Fruit fly (Drosophila melanogaster) whole organism, embryonic: ENCODE data around the gene CG12171.

Source experiments
- Blimp-1 ChIP-seq: fragments of 200-800 bp; sonication (Bioruptor generic); optimal IDR thresholded peaks from 3 replicates; lab custom pipeline; 2018; ENCODE audit warnings: missing biosample characterization, missing genetic modification characterization, mild to moderate bottlenecking, moderate library complexity, missing genetic modification reagents
- BtbVII ChIP-seq: fragments of 200-800 bp; sonication (Bioruptor generic); optimal IDR thresholded peaks from 3 replicates; lab custom pipeline; 2017; ENCODE audit warnings: missing biosample characterization, mild to moderate bottlenecking, missing genetic modification characterization
- CG10366 ChIP-seq: fragments of 200-800 bp; sonication (Bioruptor generic); IDR thresholded peaks from 2 replicates; pipeline ENCODE4 v1.3.6; 2022; ENCODE audit warnings: missing biosample characterization, missing genetic modification characterization
- CG11093 ChIP-seq: fragments of 200-800 bp; sonication (Bioruptor generic); IDR thresholded peaks from 3 replicates; pipeline ENCODE4 v1.3.6; 2022; ENCODE audit warnings: missing biosample characterization, missing genetic modification characterization
- CG11398 ChIP-seq: fragments of 200-800 bp; sonication (Bioruptor generic); optimal IDR thresholded peaks from 2 replicates; lab custom pipeline; 2016; ENCODE audit warnings: missing biosample characterization, missing genetic modification characterization
- CG11696 ChIP-seq: fragments of 200-800 bp; sonication (Bioruptor generic); IDR thresholded peaks from 2 replicates; pipeline ENCODE4 v1.3.6; 2022; ENCODE audit warnings: missing biosample characterization, missing genetic modification characterization
- CG12942 ChIP-seq: fragments of 200-800 bp; sonication (Bioruptor generic); optimal IDR thresholded peaks from 3 replicates; lab custom pipeline; 2016; ENCODE audit warnings: missing biosample characterization, missing genetic modification characterization
- CG17568 ChIP-seq: fragments of 200-800 bp; sonication (Bioruptor generic); optimal IDR thresholded peaks from 2 replicates; lab custom pipeline; 2018; ENCODE audit warnings: missing biosample characterization, mild to moderate bottlenecking, missing genetic modification characterization, moderate library complexity
- CG18764 ChIP-seq: fragments of 200-800 bp; sonication (Bioruptor generic); optimal IDR thresholded peaks from 3 replicates; lab custom pipeline; 2016; ENCODE audit warnings: missing biosample characterization, missing genetic modification characterization
- CG32767 ChIP-seq: fragments of 200-800 bp; sonication (Bioruptor generic); IDR thresholded peaks from 2 replicates; pipeline ENCODE4 v1.3.6; 2022; ENCODE audit warnings: missing biosample characterization, missing genetic modification characterization
- CG3407 ChIP-seq: fragments of 200-800 bp; sonication (Bioruptor generic); optimal IDR thresholded peaks from 2 replicates; lab custom pipeline; 2018; ENCODE audit warnings: missing biosample characterization, mild to moderate bottlenecking, missing genetic modification characterization
- CG4282 ChIP-seq: fragments of 200-800 bp; sonication (Bioruptor generic); optimal IDR thresholded peaks from 2 replicates; lab custom pipeline; 2016; ENCODE audit warnings: missing biosample characterization, missing genetic modification characterization
- CG6683 ChIP-seq: fragments of 200-800 bp; sonication (Bioruptor generic); optimal IDR thresholded peaks from 2 replicates; lab custom pipeline; 2017; ENCODE audit warnings: missing biosample characterization, mild to moderate bottlenecking, missing genetic modification characterization, missing genetic modification reagents
- CG7372 ChIP-seq: fragments of 200-800 bp; sonication (Bioruptor generic); IDR thresholded peaks from 2 replicates; pipeline ENCODE4 v1.3.6; 2022; ENCODE audit warnings: missing biosample characterization, missing genetic modification characterization
- CG7745 ChIP-seq: fragments of 200-800 bp; sonication (Bioruptor generic); optimal IDR thresholded peaks from 2 replicates; lab custom pipeline; 2018; ENCODE audit warnings: missing biosample characterization, mild to moderate bottlenecking, missing genetic modification characterization, moderate library complexity
- CG7839 ChIP-seq: fragments of 200-800 bp; sonication (Bioruptor generic); optimal IDR thresholded peaks from 3 replicates; lab custom pipeline; 2018; ENCODE audit warnings: missing biosample characterization, mild to moderate bottlenecking, missing genetic modification characterization, moderate library complexity
- CG8089 ChIP-seq: fragments of 200-800 bp; sonication (Bioruptor generic); optimal IDR thresholded peaks from 3 replicates; lab custom pipeline; 2016; ENCODE audit warnings: missing biosample characterization, missing genetic modification characterization
- CG8359 ChIP-seq: fragments of 200-800 bp; sonication (Bioruptor generic); optimal IDR thresholded peaks from 2 replicates; lab custom pipeline; 2017; ENCODE audit warnings: missing biosample characterization, mild to moderate bottlenecking, missing genetic modification characterization, borderline replicate concordance
- CG9817 ChIP-seq: fragments of 200-800 bp; sonication (Bioruptor generic); optimal IDR thresholded peaks from 2 replicates; lab custom pipeline; 2018; ENCODE audit warnings: missing biosample characterization, mild to moderate bottlenecking, missing genetic modification characterization, moderate library complexity
- D19B ChIP-seq: fragments of 200-800 bp; sonication (Bioruptor generic); optimal IDR thresholded peaks from 2 replicates; lab custom pipeline; 2017; ENCODE audit warnings: missing biosample characterization, mild to moderate bottlenecking, missing genetic modification characterization
- ERR ChIP-seq: fragments of 200-800 bp; sonication (Bioruptor generic); optimal IDR thresholded peaks from 2 replicates; lab custom pipeline; 2016; ENCODE audit warnings: missing biosample characterization, missing genetic modification characterization
- Gsc ChIP-seq: fragments of 200-800 bp; sonication (Bioruptor generic); IDR thresholded peaks from 2 replicates; pipeline ENCODE4 v1.3.6; 2022; ENCODE audit warnings: missing biosample characterization, missing genetic modification characterization
- HLHmδ ChIP-seq: fragments of 200-800 bp; sonication (Bioruptor generic); optimal IDR thresholded peaks from 2 replicates; lab custom pipeline; 2018; ENCODE audit warnings: missing biosample characterization, mild to moderate bottlenecking, missing genetic modification characterization, moderate library complexity
- Hr39 ChIP-seq: fragments of >200 bp; optimal IDR thresholded peaks from 2 replicates; lab custom pipeline; 2017
- Hsf ChIP-seq: fragments of 200-800 bp; sonication (Bioruptor generic); optimal IDR thresholded peaks from 3 replicates; lab custom pipeline; 2016; ENCODE audit warnings: missing biosample characterization, missing genetic modification characterization
- Lhr ChIP-seq: fragments of 200-800 bp; sonication (Bioruptor generic); optimal IDR thresholded peaks from 3 replicates; lab custom pipeline; 2017; ENCODE audit warnings: mild to moderate bottlenecking, missing biosample characterization, missing genetic modification reagents, missing genetic modification characterization
- Lim3 ChIP-seq: fragments of 200-800 bp; sonication (Bioruptor generic); IDR thresholded peaks from 2 replicates; pipeline ENCODE4 v1.3.6; 2022; ENCODE audit warnings: missing biosample characterization, missing genetic modification characterization
- Max ChIP-seq: fragments of 200-800 bp; sonication (Bioruptor generic); optimal IDR thresholded peaks from 2 replicates; lab custom pipeline; 2016; ENCODE audit warnings: missing biosample characterization, mild to moderate bottlenecking, missing genetic modification characterization
- NfI ChIP-seq: fragments of 200-800 bp; sonication (Bioruptor generic); optimal IDR thresholded peaks from 3 replicates; lab custom pipeline; 2018; ENCODE audit warnings: missing biosample characterization, mild to moderate bottlenecking, missing genetic modification characterization, moderate library complexity
- Ssrp ChIP-seq: fragments of 200-800 bp; sonication (Bioruptor generic); optimal IDR thresholded peaks from 2 replicates; lab custom pipeline; 2018; ENCODE audit warnings: missing biosample characterization, mild to moderate bottlenecking, missing genetic modification characterization, moderate library complexity
- YL-1 ChIP-seq: fragments of 200-800 bp; sonication (Bioruptor generic); optimal IDR thresholded peaks from 3 replicates; lab custom pipeline; 2017; ENCODE audit warnings: missing biosample characterization, mild to moderate bottlenecking, missing genetic modification characterization
- al ChIP-seq: fragments of 200-800 bp; sonication (Bioruptor generic); IDR thresholded peaks from 2 replicates; pipeline ENCODE4 v1.3.6; 2022; ENCODE audit warnings: missing biosample characterization, missing genetic modification characterization
- dan ChIP-seq: fragments of 200-800 bp; sonication (Bioruptor generic); IDR thresholded peaks from 2 replicates; pipeline ENCODE4 v1.3.6; 2022; ENCODE audit warnings: missing biosample characterization, missing genetic modification characterization
- emc ChIP-seq: fragments of 200-800 bp; sonication (Bioruptor generic); optimal IDR thresholded peaks from 2 replicates; lab custom pipeline; 2016; ENCODE audit warnings: missing biosample characterization, missing genetic modification characterization
- fd64A ChIP-seq: fragments of 200-800 bp; sonication (Bioruptor generic); optimal IDR thresholded peaks from 3 replicates; lab custom pipeline; 2018; ENCODE audit warnings: missing biosample characterization, mild to moderate bottlenecking, missing genetic modification characterization
- gce ChIP-seq: fragments of 200-800 bp; sonication (Bioruptor generic); IDR thresholded peaks from 3 replicates; pipeline ENCODE4 v1.3.6; 2022; ENCODE audit warnings: missing biosample characterization, missing genetic modification characterization
- ken ChIP-seq: fragments of 200-800 bp; sonication (Bioruptor generic); IDR thresholded peaks from 3 replicates; pipeline ENCODE4 v1.3.6; 2022; ENCODE audit warnings: missing biosample characterization, missing genetic modification characterization
- lov ChIP-seq, 2 experiments: fragments of 200-800 bp in 1 of 2; fragments of >200 bp in 1 of 2; sonication (Bioruptor generic) in 1 of 2; IDR thresholded peaks in 1 of 2; optimal IDR thresholded peaks in 1 of 2; 2 replicates in 1 of 2; 3 replicates in 1 of 2; pipeline versions ENCODE4 v1.3.6 to Lab custom; 2017 to 2022; ENCODE audit warnings: missing biosample characterization in 1 of 2, missing genetic modification characterization in 1 of 2
- odd ChIP-seq: fragments of 200-800 bp; sonication (Bioruptor generic); optimal IDR thresholded peaks from 2 replicates; lab custom pipeline; 2017; ENCODE audit warnings: missing biosample characterization, mild to moderate bottlenecking, missing genetic modification characterization
- pb ChIP-seq: fragments of 200-800 bp; sonication (Bioruptor generic); optimal IDR thresholded peaks from 3 replicates; lab custom pipeline; 2016; ENCODE audit warnings: missing biosample characterization, missing genetic modification characterization
- phol ChIP-seq: fragments of 200-800 bp; sonication (Bioruptor generic); optimal IDR thresholded peaks from 3 replicates; lab custom pipeline; 2018; ENCODE audit warnings: missing biosample characterization, mild to moderate bottlenecking, missing genetic modification characterization, moderate library complexity
- scrt ChIP-seq: fragments of 200-800 bp; sonication (Bioruptor generic); optimal IDR thresholded peaks from 2 replicates; lab custom pipeline; 2018; ENCODE audit warnings: missing biosample characterization, mild to moderate bottlenecking, missing genetic modification characterization, moderate library complexity
- sob ChIP-seq: fragments of 200-800 bp; sonication (Bioruptor generic); IDR thresholded peaks from 2 replicates; pipeline ENCODE4 v1.3.6; 2022; ENCODE audit warnings: missing biosample characterization, missing genetic modification characterization
- tgo ChIP-seq: fragments of 200-800 bp; sonication (Bioruptor generic); IDR thresholded peaks from 3 replicates; pipeline ENCODE4 v1.3.6; 2022; ENCODE audit warnings: missing biosample characterization, missing genetic modification characterization
- tll ChIP-seq, 2 experiments: fragments of 200-800 bp in 1 of 2; fragments of >200 bp in 1 of 2; sonication (Bioruptor generic) in 1 of 2; optimal IDR thresholded peaks; 2 replicates each; lab custom pipeline; 2017 to 2019; ENCODE audit warnings: missing biosample characterization in 2 of 2, missing genetic modification characterization in 2 of 2, mild to moderate bottlenecking in 1 of 2, moderate library complexity in 1 of 2
- toy ChIP-seq: fragments of 200-800 bp; sonication (Bioruptor generic); IDR thresholded peaks from 2 replicates; pipeline ENCODE4 v1.3.6; 2022; ENCODE audit warnings: missing biosample characterization, missing genetic modification characterization
- ttk ChIP-seq: fragments of 200-800 bp; sonication (Bioruptor generic); IDR thresholded peaks from 2 replicates; pipeline ENCODE4 v2.1.2; 2022; ENCODE audit warnings: missing biosample characterization, missing genetic modification characterization
- z ChIP-seq: fragments of 200-800 bp; sonication (Bioruptor generic); IDR thresholded peaks from 3 replicates; pipeline ENCODE4 v1.3.6; 2022; ENCODE audit warnings: missing biosample characterization, missing genetic modification characterization
- zfh1 ChIP-seq: fragments of 200-800 bp; sonication (Bioruptor generic); IDR thresholded peaks from 3 replicates; pipeline ENCODE4 v1.3.6; 2022; ENCODE audit warnings: missing biosample characterization, missing genetic modification characterization

CG12171 gene

dm6 chr3R:5668928-5669739 lies 35.7 kb downstream of the CG12171 start, which contains the start of the genes Xe7 and Atg17 (continued):
- TF ChIP-seq YL-1 (peak; percentile 72), CG11398 (peak; percentile 30), Lhr (GFP tag; lab: Kevin White, UChicago) (peak; percentile 85), pb (GFP tag; lab: Kevin White, UChicago) (peak; percentile 69), CG11696 (GFP tag; lab: Robert Waterston, UW) (peak; percentile 54), phol (peak; percentile 95), Ssrp (tag; lab: Kevin White, UChicago) (peak; percentile 94), HLHmδ (GFP tag; lab: Kevin White, UChicago) (no peak), CG8359 (peak; percentile 70), gce (GFP tag; lab: Robert Waterston, UW) (peak; percentile 54; the same call in 1 of the 3 replicates), CG9817 (peak; percentile 98), fd64A (GFP tag; lab: Kevin White, UChicago) (no peak), CG18764 (GFP tag; lab: Kevin White, UChicago) (peak; percentile 86), lov (optimal IDR thresholded peaks at IDR 0.05; lab: Kevin White, UChicago) (no peak), lov (GFP tag; IDR thresholded peaks at IDR 0.05; lab: Robert Waterston, UW) (peak; percentile 54; the same call in 1 of the 3 replicates), D19B (GFP tag; lab: Kevin White, UChicago) (peak; percentile 79), CG3407 (peak; percentile 79), CG17568 (no peak), CG10366 (GFP tag; lab: Robert Waterston, UW) (peak; percentile 91), CG32767 (GFP tag; lab: Robert Waterston, UW) (peak; percentile 81), al (GFP tag; lab: Robert Waterston, UW) (peak; percentile 93), emc (GFP tag; lab: Kevin White, UChicago) (peak; percentile 77), sob (GFP tag; lab: Robert Waterston, UW) (peak; percentile 92), CG7372 (GFP tag; lab: Robert Waterston, UW) (peak; percentile 94), Hsf (peak; percentile 95), Gsc (GFP tag; lab: Robert Waterston, UW) (peak; percentile 77), CG4282 (GFP tag; lab: Kevin White, UChicago) (peak; percentile 61), tgo (GFP tag; lab: Robert Waterston, UW) (peak; percentile 84), Max (GFP tag; lab: Kevin White, UChicago) (peak; percentile 91), toy (GFP tag; lab: Robert Waterston, UW) (peak; percentile 80), CG11093 (GFP tag; lab: Robert Waterston, UW) (peak; percentile 94), BtbVII (GFP tag; lab: Kevin White, UChicago) (peak; percentile 77), CG7745 (no peak), CG7839 (tag; lab: Kevin White, UChicago) (peak; percentile 94), NfI (GFP tag; lab: Kevin White, UChicago) (peak; percentile 95), dan (GFP tag; lab: Robert Waterston, UW) (peak; percentile 75; the same call in 1 of the 2 replicates), scrt (GFP tag; lab: Kevin White, UChicago) (peak; percentile 69), tll (GFP tag; optimal IDR thresholded peaks at IDR 0.05; lab: Kevin White, UChicago) (peak; percentile 48), CG8089 (GFP tag; lab: Kevin White, UChicago) (peak; percentile 84), Blimp-1 (peak; percentile 83), Lim3 (GFP tag; lab: Robert Waterston, UW) (peak; percentile 50; the same call in 1 of the 2 replicates), ERR (GFP tag; lab: Kevin White, UChicago) (peak; percentile 35), ttk (peak; percentile 82), Hr39 (lab: Kevin White, UChicago) (peak; percentile 32), zfh1 (peak; percentile 86), odd (GFP tag; lab: Kevin White, UChicago) (peak; percentile 30), z (GFP tag; lab: Robert Waterston, UW) (no peak), CG6683 (GFP tag; lab: Kevin White, UChicago) (peak; percentile 56), CG12942 (GFP tag; lab: Kevin White, UChicago) (peak; percentile 90), ken (GFP tag; lab: Robert Waterston, UW) (peak; percentile 92)
